Worm (Caenorhabditis elegans): ENCODE measurements around the gene M176.16.

DNA sequence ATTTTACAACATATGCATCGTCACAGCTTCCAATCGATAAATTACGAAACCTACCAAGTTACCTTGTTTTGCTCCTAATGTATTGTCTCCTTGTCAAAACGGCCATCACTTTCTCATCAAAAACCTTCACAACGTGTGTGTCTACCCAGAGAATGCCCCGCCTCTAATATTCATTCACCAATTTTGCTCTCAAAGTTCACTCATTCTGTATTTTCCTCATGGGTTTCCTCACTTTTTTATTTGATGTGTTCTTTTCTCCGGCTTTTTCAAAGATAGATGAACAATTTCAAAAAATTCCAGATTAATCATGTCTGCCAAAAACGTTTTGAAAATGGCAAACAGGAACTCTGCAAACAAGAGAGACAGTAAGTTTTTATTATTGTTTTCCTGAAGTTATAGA is 33.1 kb upstream of the M176.16 start, which contains the start of gene C06C3.7:
- TF ChIP-seq med-1 (GFP tag; optimal IDR thresholded peaks at IDR 0.05; ENCODE audit: insufficient read depth) (no peak), ref-1 (GFP tag; conservative IDR thresholded peaks at IDR 0.05) (no peak), ztf-23 (GFP tag; IDR thresholded peaks at IDR 0.05) (no peak), tab-1 (GFP tag; IDR thresholded peaks at IDR 0.05) (no peak), cog-1 (tag; optimal IDR thresholded peaks at IDR 0.05) (no peak), flt-1 (GFP tag; IDR thresholded peaks at IDR 0.05) (no peak)

Data from whole organism, midembryonic.